Worm (Caenorhabditis elegans) whole organism, midembryonic: Measurements from ENCODE around the gene epic-2.

Experiments used
- T22C8.4 ChIP-seq: fragments of 200-800 bp; sonication (Bioruptor generic); IDR thresholded peaks from 2 replicates; pipeline ENCODE4 v1.3.6; 2022; ENCODE audit warnings: missing genetic modification characterization, missing compliant biosample characterization
- cog-1 ChIP-seq: sonication (generic microtip); optimal IDR thresholded peaks from 2 replicates; lab custom pipeline; 2016; ENCODE audit warnings: missing genetic modification characterization, missing compliant biosample characterization
- klf-2 ChIP-seq: fragments of 200-800 bp; sonication (Bioruptor generic); conservative IDR thresholded peaks from 2 replicates; pipeline ENCODE4 v1.3.6; 2022; ENCODE audit warnings: missing genetic modification reagents, missing genetic modification characterization, missing compliant biosample characterization
- med-1 ChIP-seq: sonication (generic microtip); optimal IDR thresholded peaks from 2 replicates; lab custom pipeline; 2017; ENCODE audit warnings: missing genetic modification characterization, mild to moderate bottlenecking, missing compliant biosample characterization, antibody characterized with exemption, missing genetic modification reagents; ENCODE audit not compliant: insufficient read depth
- tab-1 ChIP-seq: fragments of 200-800 bp; sonication (Bioruptor generic); IDR thresholded peaks from 2 replicates; pipeline ENCODE4 v1.3.6; 2022; ENCODE audit warnings: missing genetic modification characterization, missing compliant biosample characterization
- ztf-23 ChIP-seq: fragments of 200-800 bp; sonication (Bioruptor generic); IDR thresholded peaks from 2 replicates; pipeline ENCODE4 v1.3.6; 2022; ENCODE audit warnings: missing genetic modification reagents, missing genetic modification characterization, missing compliant biosample characterization

DNA sequence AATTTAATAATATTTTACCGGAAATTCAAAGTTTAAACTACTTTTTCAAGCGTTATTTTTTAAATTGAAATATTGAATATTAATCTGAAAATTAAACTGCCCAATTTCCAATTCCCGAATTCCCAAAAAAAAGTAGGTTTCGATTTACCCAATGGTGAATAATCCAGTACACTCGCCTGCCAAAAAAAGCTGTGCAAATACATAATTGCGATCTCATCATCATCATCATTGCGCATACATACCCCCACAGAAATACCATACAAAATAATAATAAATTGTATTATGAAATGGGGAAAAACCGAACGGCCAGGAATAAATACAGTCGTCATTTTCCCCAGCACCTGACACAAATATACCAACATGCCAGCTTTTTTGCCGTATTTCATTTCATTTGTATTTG is 51.3 kb downstream of the epic-2 start, which contains the start of gene Y41D4A.1:
- TF ChIP-seq tab-1 (GFP tag; lab: Robert Waterston, UW) (no peak), klf-2 (GFP tag; lab: Robert Waterston, UW) (no peak), med-1 (GFP tag; lab: Kevin White, UChicago) (no peak), T22C8.4 (no peak), ztf-23 (no peak), cog-1 (no peak)
